Fruit fly (Drosophila melanogaster): ENCODE data around the gene Actn.

DNA sequence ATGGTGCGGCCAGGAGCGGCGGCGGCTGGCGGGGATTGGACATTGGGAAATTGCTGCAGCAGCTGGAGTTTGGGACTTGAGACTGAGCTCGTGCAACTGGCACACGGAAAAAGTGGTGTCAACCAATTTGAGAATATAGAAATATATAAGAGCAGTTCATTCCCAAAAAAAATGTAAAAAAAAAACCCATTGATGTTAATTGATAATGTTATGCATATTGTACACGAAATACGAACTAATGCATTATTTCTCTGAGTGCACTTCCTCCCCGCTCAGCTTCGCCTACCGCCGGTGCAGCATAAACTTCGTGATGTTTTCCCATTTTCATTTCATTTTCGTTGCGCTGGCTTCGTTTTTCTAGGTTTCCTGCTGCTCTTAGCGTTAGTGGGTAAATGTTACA lies 62.4 kb downstream of the Actn start:
- TF ChIP-seq CG8478 (optimal IDR thresholded peaks at IDR 0.05) (no peak), CTCF (optimal IDR thresholded peaks at IDR 0.05) (no peak)
